Worm (Caenorhabditis elegans) whole organism, L4 larva: ENCODE data around the gene unc-16.
A peak's percentile ranks its signal among the peaks of the same experiment; 100 is the strongest.

Experiments used
- daf-12 ChIP-seq: fragments of 150-350 bp; optimal IDR thresholded peaks from 2 replicates; lab custom pipeline; 2014; ENCODE audit warnings: missing biosample characterization, missing genetic modification reagents, missing genetic modification characterization
- egl-27 ChIP-seq: sonication (generic microtip); optimal IDR thresholded peaks from 3 replicates; lab custom pipeline; 2017; ENCODE audit warnings: missing biosample characterization, missing genetic modification reagents, missing genetic modification characterization
- lin-15B ChIP-seq: fragments of 150-350 bp; sonication (generic microtip); optimal IDR thresholded peaks from 3 replicates; lab custom pipeline; 2014; ENCODE audit warnings: missing biosample characterization, missing genetic modification characterization
- lin-38 ChIP-seq: fragments of 200-800 bp; sonication (Bioruptor generic); IDR thresholded peaks from 2 replicates; pipeline ENCODE4 v1.3.6; 2022; ENCODE audit warnings: missing genetic modification reagents, missing genetic modification characterization, missing compliant biosample characterization
- lsy-2 ChIP-seq, 2 experiments: fragments of 150-350 bp in 1 of 2; sonication (generic microtip) in 1 of 2; optimal IDR thresholded peaks; 2 replicates each; lab custom pipeline; 2014 to 2017; ENCODE audit warnings: missing biosample characterization in 2 of 2, missing genetic modification characterization in 2 of 2
- nhr-237 ChIP-seq: sonication (generic microtip); optimal IDR thresholded peaks from 2 replicates; lab custom pipeline; 2017; ENCODE audit warnings: missing biosample characterization, missing genetic modification characterization
- nhr-42 ChIP-seq: fragments of 200-800 bp; sonication (Bioruptor generic); IDR thresholded peaks from 2 replicates; pipeline ENCODE4 v1.3.6; 2022; ENCODE audit warnings: missing genetic modification characterization, missing compliant biosample characterization
- nhr-6 ChIP-seq: fragments of 150-350 bp; optimal IDR thresholded peaks from 2 replicates; lab custom pipeline; 2014; ENCODE audit warnings: missing biosample characterization, missing genetic modification characterization
- unc-39 ChIP-seq: sonication (generic microtip); optimal IDR thresholded peaks from 2 replicates; lab custom pipeline; 2017; ENCODE audit warnings: missing biosample characterization, missing genetic modification characterization
- unc-62 ChIP-seq, 3 experiments: fragments of 150-350 bp in 1 of 3; sonication (generic microtip); optimal IDR thresholded peaks in 2 of 3; peaks in 1 of 3; 1 replicate in 1 of 3; 2 replicates in 2 of 3; lab custom pipeline; 2014 to 2017; ENCODE audit warnings: missing biosample characterization in 3 of 3, missing genetic modification characterization in 3 of 3, missing genetic modification reagents in 3 of 3, missing genotype in 1 of 3
- zag-1 ChIP-seq: fragments of 150-350 bp; optimal IDR thresholded peaks from 2 replicates; lab custom pipeline; 2014; ENCODE audit warnings: missing biosample characterization, missing genetic modification characterization
- zip-11 ChIP-seq: fragments of 200-800 bp; sonication (Bioruptor generic); IDR thresholded peaks from 2 replicates; pipeline ENCODE4 v1.3.6; 2022; ENCODE audit warnings: missing genetic modification characterization, missing compliant biosample characterization

ce11 chrIII:9592118-9592517, 46.1 kb downstream of the unc-16 start, which contains the start of gene acox-1.5:
- TF ChIP-seq daf-12 (tag; lab: Kevin White, UChicago) (no peak), lin-38 (GFP tag; lab: Robert Waterston, UW) (no peak), lin-15B (tag; lab: Kevin White, UChicago) (no peak), unc-62 (GFP tag; optimal IDR thresholded peaks at IDR 0.05 in 1 of 2; lab: Kevin White, UChicago) (peak in 1 of 2 experiments; percentile 16), unc-62 (tag; optimal IDR thresholded peaks at IDR 0.05; lab: Kevin White, UChicago) (no peak), zip-11 (no peak), unc-39 (tag; lab: Kevin White, UChicago) (no peak), lsy-2 (tag; optimal IDR thresholded peaks at IDR 0.05; lab: Kevin White, UChicago) (no peak), egl-27 (tag; lab: Kevin White, UChicago) (no peak), zag-1 (tag; lab: Kevin White, UChicago) (no peak), nhr-42 (GFP tag; lab: Robert Waterston, UW) (no peak), nhr-237 (no peak), nhr-6 (tag; lab: Kevin White, UChicago) (no peak)
